Worm (Caenorhabditis elegans) whole organism, L4 larva: ENCODE results near the gene puf-9.

Source experiments
- F10B5.3 ChIP-seq: sonication (generic microtip); optimal IDR thresholded peaks from 2 replicates; lab custom pipeline; 2016; ENCODE audit warnings: mild to moderate bottlenecking, missing genetic modification characterization, missing compliant biosample characterization
- F26F4.8 ChIP-seq: fragments of 200-800 bp; sonication (Bioruptor generic); conservative IDR thresholded peaks from 2 replicates; pipeline ENCODE4 v1.3.6; 2022; ENCODE audit warnings: missing genetic modification characterization, missing compliant biosample characterization
- F49E8.2 ChIP-seq: sonication (generic microtip); optimal IDR thresholded peaks from 2 replicates; lab custom pipeline; 2016; ENCODE audit warnings: missing compliant biosample characterization, mild to moderate bottlenecking, missing genetic modification characterization, borderline replicate concordance
- T26A8.4 ChIP-seq: fragments of 200-800 bp; sonication (Bioruptor generic); IDR thresholded peaks from 2 replicates; pipeline ENCODE4 v1.3.6; 2022; ENCODE audit warnings: missing genetic modification characterization, missing compliant biosample characterization
- Y105C5A.15 ChIP-seq: fragments of 200-800 bp; sonication (Bioruptor generic); IDR thresholded peaks from 2 replicates; pipeline ENCODE4 v1.3.6; 2022; ENCODE audit warnings: missing genetic modification characterization, missing compliant biosample characterization
- Y48G9A.11 ChIP-seq: fragments of 200-800 bp; sonication (Bioruptor generic); IDR thresholded peaks from 2 replicates; pipeline ENCODE4 v1.3.6; 2022; ENCODE audit warnings: missing genetic modification reagents, missing genetic modification characterization, missing compliant biosample characterization
- ZK337.2 ChIP-seq: fragments of 200-800 bp; sonication (Bioruptor generic); IDR thresholded peaks from 2 replicates; pipeline ENCODE4 v1.3.6; 2022; ENCODE audit warnings: missing genetic modification reagents, missing genetic modification characterization, missing compliant biosample characterization
- ceh-28 ChIP-seq: fragments of 150-350 bp; optimal IDR thresholded peaks from 2 replicates; lab custom pipeline; 2014; ENCODE audit warnings: missing biosample characterization, missing genetic modification reagents, missing genetic modification characterization
- ceh-32 ChIP-seq: sonication (generic microtip); optimal IDR thresholded peaks from 2 replicates; lab custom pipeline; 2016; ENCODE audit warnings: mild to moderate bottlenecking, missing genetic modification characterization, missing compliant biosample characterization; ENCODE audit not compliant: poor library complexity
- ceh-44 ChIP-seq: fragments of 200-800 bp; sonication (Bioruptor generic); IDR thresholded peaks from 2 replicates; pipeline ENCODE4 v1.3.6; 2022; ENCODE audit warnings: missing genetic modification reagents, missing genetic modification characterization, missing compliant biosample characterization
- ceh-62 ChIP-seq: sonication (generic microtip); optimal IDR thresholded peaks from 2 replicates; lab custom pipeline; 2017; ENCODE audit warnings: missing biosample characterization, missing genetic modification characterization
- ceh-82 ChIP-seq: sonication (generic microtip); optimal IDR thresholded peaks from 2 replicates; lab custom pipeline; 2017; ENCODE audit warnings: missing biosample characterization, missing genetic modification characterization
- cey-2 ChIP-seq: sonication (generic microtip); optimal IDR thresholded peaks from 3 replicates; lab custom pipeline; 2017; ENCODE audit warnings: missing genetic modification characterization, mild to moderate bottlenecking, missing compliant biosample characterization, antibody characterized with exemption, borderline replicate concordance; ENCODE audit not compliant: insufficient read depth
- ctbp-1 ChIP-seq: fragments of 200-800 bp; sonication (Bioruptor generic); IDR thresholded peaks from 2 replicates; pipeline ENCODE4 v1.3.6; 2022; ENCODE audit warnings: missing genetic modification reagents, missing genetic modification characterization, missing compliant biosample characterization
- daf-12 ChIP-seq: fragments of 150-350 bp; optimal IDR thresholded peaks from 2 replicates; lab custom pipeline; 2014; ENCODE audit warnings: missing biosample characterization, missing genetic modification reagents, missing genetic modification characterization
- daf-19 ChIP-seq: fragments of 200-800 bp; sonication (Bioruptor generic); conservative IDR thresholded peaks from 2 replicates; pipeline ENCODE4 v1.3.6; 2022; ENCODE audit warnings: missing genetic modification characterization, missing compliant biosample characterization
- daf-8 ChIP-seq: fragments of 200-800 bp; sonication (Bioruptor generic); IDR thresholded peaks from 2 replicates; pipeline ENCODE4 v1.3.6; 2022; ENCODE audit warnings: missing genetic modification characterization, missing compliant biosample characterization
- dmd-9 ChIP-seq: fragments of 200-800 bp; sonication (Bioruptor generic); IDR thresholded peaks from 2 replicates; pipeline ENCODE4 v1.3.6; 2022; ENCODE audit warnings: missing genetic modification reagents, missing genetic modification characterization, missing compliant biosample characterization
- duxl-1 ChIP-seq: sonication (generic microtip); optimal IDR thresholded peaks from 2 replicates; lab custom pipeline; 2016; ENCODE audit warnings: mild to moderate bottlenecking, missing genetic modification characterization, moderate library complexity, missing compliant biosample characterization; ENCODE audit not compliant: poor library complexity
- dve-1 ChIP-seq: sonication (generic microtip); optimal IDR thresholded peaks from 2 replicates; lab custom pipeline; 2017; ENCODE audit warnings: antibody characterized with exemption, mild to moderate bottlenecking, missing genetic modification characterization, missing compliant biosample characterization; ENCODE audit not compliant: insufficient read depth
- fkh-10 ChIP-seq: fragments of 150-350 bp; optimal IDR thresholded peaks from 2 replicates; lab custom pipeline; 2014; ENCODE audit warnings: missing biosample characterization, missing genetic modification reagents, missing genetic modification characterization
- hif-1 ChIP-seq, 2 experiments: sonication (generic microtip); optimal IDR thresholded peaks; 2 replicates each; lab custom pipeline; 2016 to 2017; ENCODE audit warnings: missing compliant biosample characterization in 2 of 2, missing genetic modification characterization in 2 of 2, missing genetic modification reagents in 2 of 2, missing genotype in 2 of 2, mild to moderate bottlenecking in 1 of 2
- hlh-30 ChIP-seq: sonication (generic microtip); optimal IDR thresholded peaks from 2 replicates; lab custom pipeline; 2017; ENCODE audit warnings: antibody characterized with exemption, mild to moderate bottlenecking, missing genetic modification characterization, missing compliant biosample characterization; ENCODE audit not compliant: insufficient read depth
- jun-1 ChIP-seq: fragments of 150-350 bp; optimal IDR thresholded peaks from 2 replicates; lab custom pipeline; 2014; ENCODE audit warnings: missing biosample characterization, missing genetic modification reagents, missing genetic modification characterization
- lin-1 ChIP-seq: fragments of 200-800 bp; sonication (Bioruptor generic); IDR thresholded peaks from 2 replicates; pipeline ENCODE4 v1.3.6; 2022; ENCODE audit warnings: missing genetic modification reagents, missing genetic modification characterization, missing compliant biosample characterization
- lin-38 ChIP-seq: fragments of 200-800 bp; sonication (Bioruptor generic); IDR thresholded peaks from 2 replicates; pipeline ENCODE4 v1.3.6; 2022; ENCODE audit warnings: missing genetic modification reagents, missing genetic modification characterization, missing compliant biosample characterization
- lin-39 ChIP-seq: fragments of 150-350 bp; optimal IDR thresholded peaks from 2 replicates; lab custom pipeline; 2014; ENCODE audit warnings: missing biosample characterization, missing genetic modification reagents, missing genetic modification characterization
- lir-3 ChIP-seq: sonication (generic microtip); optimal IDR thresholded peaks from 2 replicates; lab custom pipeline; 2016; ENCODE audit warnings: mild to moderate bottlenecking, missing genetic modification characterization, missing compliant biosample characterization
- lsy-2 ChIP-seq, 2 experiments: fragments of 150-350 bp in 1 of 2; sonication (generic microtip) in 1 of 2; optimal IDR thresholded peaks; 2 replicates each; lab custom pipeline; 2014 to 2017; ENCODE audit warnings: missing biosample characterization in 2 of 2, missing genetic modification characterization in 2 of 2
- mdt-29 ChIP-seq: fragments of 200-800 bp; sonication (Bioruptor generic); IDR thresholded peaks from 2 replicates; pipeline ENCODE4 v1.3.6; 2022; ENCODE audit warnings: missing genetic modification reagents, missing genetic modification characterization, missing compliant biosample characterization
- mep-1 ChIP-seq: fragments of 150-350 bp; sonication (generic microtip); optimal IDR thresholded peaks from 3 replicates; lab custom pipeline; 2014; ENCODE audit warnings: missing biosample characterization, missing genetic modification characterization
- mxl-2 ChIP-seq: fragments of 200-800 bp; sonication (Bioruptor generic); conservative IDR thresholded peaks from 2 replicates; pipeline ENCODE4 v1.3.6; 2022; ENCODE audit warnings: missing genetic modification reagents, missing genetic modification characterization, missing compliant biosample characterization
- nhr-10 ChIP-seq: fragments of 150-350 bp; optimal IDR thresholded peaks from 2 replicates; lab custom pipeline; 2014; ENCODE audit warnings: missing biosample characterization, missing genetic modification characterization
- nhr-102 ChIP-seq: sonication (generic microtip); optimal IDR thresholded peaks from 2 replicates; lab custom pipeline; 2016; ENCODE audit warnings: mild to moderate bottlenecking, missing genetic modification characterization, moderate library complexity, missing compliant biosample characterization
- nhr-25 ChIP-seq: sonication (generic microtip); optimal IDR thresholded peaks from 2 replicates; lab custom pipeline; 2017; ENCODE audit warnings: missing genetic modification characterization, mild to moderate bottlenecking, missing compliant biosample characterization, antibody characterized with exemption, moderate library complexity, borderline replicate concordance; ENCODE audit not compliant: insufficient read depth
- nhr-28 ChIP-seq: fragments of 150-350 bp; optimal IDR thresholded peaks from 2 replicates; lab custom pipeline; 2014; ENCODE audit warnings: missing biosample characterization, missing genetic modification characterization
- nhr-41 ChIP-seq: fragments of 200-800 bp; sonication (Bioruptor generic); IDR thresholded peaks from 2 replicates; pipeline ENCODE4 v1.3.6; 2022; ENCODE audit warnings: missing genetic modification reagents, missing genetic modification characterization, missing compliant biosample characterization
- nhr-42 ChIP-seq: fragments of 200-800 bp; sonication (Bioruptor generic); IDR thresholded peaks from 2 replicates; pipeline ENCODE4 v1.3.6; 2022; ENCODE audit warnings: missing genetic modification characterization, missing compliant biosample characterization
- nhr-6 ChIP-seq: fragments of 150-350 bp; optimal IDR thresholded peaks from 2 replicates; lab custom pipeline; 2014; ENCODE audit warnings: missing biosample characterization, missing genetic modification characterization
- pha-4 ChIP-seq, 2 experiments: fragments of 150-350 bp in 1 of 2; fragments of 200-800 bp in 1 of 2; sonication (Bioruptor generic) in 1 of 2; IDR thresholded peaks in 1 of 2; optimal IDR thresholded peaks in 1 of 2; 2 replicates each; pipeline versions ENCODE4 v1.3.6 to Lab custom; 2014 to 2022; ENCODE audit warnings: missing genetic modification characterization in 2 of 2, missing genetic modification reagents in 2 of 2, missing biosample characterization in 1 of 2, missing compliant biosample characterization in 1 of 2
- sdz-12 ChIP-seq: fragments of 200-800 bp; sonication (Bioruptor generic); optimal IDR thresholded peaks from 2 replicates; lab custom pipeline; 2018; ENCODE audit warnings: mild to moderate bottlenecking, missing genetic modification characterization, missing compliant biosample characterization
- skn-1 ChIP-seq: fragments of 150-350 bp; optimal IDR thresholded peaks from 2 replicates; lab custom pipeline; 2014; ENCODE audit warnings: missing biosample characterization, missing genetic modification characterization
- snpc-4 ChIP-seq: fragments of 150-350 bp; optimal IDR thresholded peaks from 2 replicates; lab custom pipeline; 2014; ENCODE audit warnings: missing biosample characterization, missing genetic modification characterization
- spr-1 ChIP-seq: sonication (generic microtip); optimal IDR thresholded peaks from 2 replicates; lab custom pipeline; 2016; ENCODE audit warnings: mild to moderate bottlenecking, missing genetic modification characterization, missing compliant biosample characterization
- tag-97 ChIP-seq: fragments of 200-800 bp; sonication (Bioruptor generic); IDR thresholded peaks from 2 replicates; pipeline ENCODE4 v1.3.6; 2022; ENCODE audit warnings: missing genetic modification characterization, missing compliant biosample characterization
- tra-1 ChIP-seq: fragments of 200-800 bp; sonication (Bioruptor generic); IDR thresholded peaks from 2 replicates; pipeline ENCODE4 v1.3.6; 2022; ENCODE audit warnings: missing genetic modification reagents, missing genetic modification characterization, missing compliant biosample characterization
- unc-130 ChIP-seq: sonication (generic microtip); optimal IDR thresholded peaks from 2 replicates; lab custom pipeline; 2016; ENCODE audit warnings: missing genetic modification reagents, missing genetic modification characterization, missing compliant biosample characterization
- zfp-2 ChIP-seq: sonication (generic microtip); optimal IDR thresholded peaks from 2 replicates; lab custom pipeline; 2016; ENCODE audit warnings: mild to moderate bottlenecking, missing genetic modification characterization, missing compliant biosample characterization
- zip-11 ChIP-seq: fragments of 200-800 bp; sonication (Bioruptor generic); IDR thresholded peaks from 2 replicates; pipeline ENCODE4 v1.3.6; 2022; ENCODE audit warnings: missing genetic modification characterization, missing compliant biosample characterization
- zip-2 ChIP-seq: fragments of 150-350 bp; optimal IDR thresholded peaks from 2 replicates; lab custom pipeline; 2014; ENCODE audit warnings: missing biosample characterization, missing genetic modification characterization
- ztf-11 ChIP-seq: fragments of 150-350 bp; optimal IDR thresholded peaks from 2 replicates; lab custom pipeline; 2014; ENCODE audit warnings: missing biosample characterization, missing genetic modification characterization

Gene puf-9

DNA sequence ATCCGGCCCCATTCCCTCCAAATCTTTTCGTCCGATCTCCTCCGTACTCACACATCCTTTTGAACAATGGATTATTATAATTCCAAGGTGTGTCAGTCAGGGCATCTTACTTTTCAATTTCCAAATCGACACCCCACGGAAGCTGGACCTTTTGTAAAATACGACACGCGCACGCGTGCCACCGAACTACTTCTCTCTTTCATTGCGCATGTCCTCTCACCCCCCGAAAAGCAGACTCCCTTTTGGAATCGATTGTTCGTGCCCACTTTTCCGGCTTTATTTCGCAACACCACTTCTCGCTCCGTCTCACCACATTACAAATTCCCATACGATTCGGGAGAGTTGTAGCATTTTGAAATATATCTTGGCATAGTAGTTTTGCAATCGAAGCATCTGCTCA lies 5.9 kb downstream of the puf-9 start (continued):
- TF ChIP-seq ceh-82 (tag; lab: Kevin White, UChicago) (no peak), daf-12 (tag; lab: Kevin White, UChicago) (no peak), F49E8.2 (tag; lab: Kevin White, UChicago) (no peak), mdt-29 (no peak), jun-1 (tag; lab: Kevin White, UChicago) (no peak), dve-1 (tag; lab: Kevin White, UChicago) (no peak), nhr-28 (tag; lab: Kevin White, UChicago) (no peak), nhr-42 (no peak), lin-39 (tag; lab: Kevin White, UChicago) (no peak), F10B5.3 (tag; lab: Kevin White, UChicago) (no peak), mep-1 (peak; percentile 47), tra-1 (GFP tag; lab: Robert Waterston, UW) (no peak), ZK337.2 (GFP tag; lab: Robert Waterston, UW) (no peak), ceh-44 (GFP tag; lab: Robert Waterston, UW) (no peak), mxl-2 (GFP tag; lab: Robert Waterston, UW) (no peak), nhr-102 (tag; lab: Kevin White, UChicago) (no peak), zfp-2 (tag; lab: Kevin White, UChicago) (no peak), Y48G9A.11 (GFP tag; lab: Robert Waterston, UW) (no peak), lin-38 (no peak), unc-130 (GFP tag; lab: Kevin White, UChicago) (no peak), lsy-2 (tag; optimal IDR thresholded peaks at IDR 0.05; lab: Kevin White, UChicago) (peak in 1 of 2 experiments; percentile 50), zip-2 (tag; lab: Kevin White, UChicago) (no peak), snpc-4 (tag; lab: Kevin White, UChicago) (no peak), daf-19 (GFP tag; lab: Robert Waterston, UW) (no peak), lin-1 (no peak), cey-2 (tag; lab: Kevin White, UChicago) (no peak), ceh-62 (tag; lab: Kevin White, UChicago) (no peak), hlh-30 (tag; lab: Kevin White, UChicago) (peak; percentile 24), lir-3 (tag; lab: Kevin White, UChicago) (no peak), nhr-10 (no peak), spr-1 (no peak), daf-8 (GFP tag; lab: Robert Waterston, UW) (no peak), F26F4.8 (GFP tag; lab: Robert Waterston, UW) (no peak), hif-1 (tag; optimal IDR thresholded peaks at IDR 0.05; lab: Kevin White, UChicago) (no peak), nhr-41 (no peak), ceh-32 (tag; lab: Kevin White, UChicago) (no peak), Y105C5A.15 (no peak), pha-4 (GFP tag; IDR thresholded peaks at IDR 0.05; lab: Robert Waterston, UW) (no peak), pha-4 (tag; optimal IDR thresholded peaks at IDR 0.05; lab: Kevin White, UChicago) (no peak), nhr-6 (tag; lab: Kevin White, UChicago) (no peak), skn-1 (no peak), ztf-11 (tag; lab: Kevin White, UChicago) (no peak), sdz-12 (no peak), fkh-10 (no peak), dmd-9 (GFP tag; lab: Robert Waterston, UW) (no peak), tag-97 (GFP tag; lab: Robert Waterston, UW) (no peak), duxl-1 (no peak), ceh-28 (tag; lab: Kevin White, UChicago) (peak; percentile 46), zip-11 (GFP tag; lab: Robert Waterston, UW) (no peak), nhr-25 (tag; lab: Kevin White, UChicago) (no peak), ctbp-1 (GFP tag; lab: Robert Waterston, UW) (0 out of 2 replicates have a peak, but pooled peaks have one; percentile 43), T26A8.4 (GFP tag; lab: Robert Waterston, UW) (peak; percentile 56; the same call in 1 of the 2 replicates)
